ENCODE assay signal across 2 worm cellular contexts in genomic region chrIII:6132068-6132467, ce11.
A peak's percentile ranks its signal among the peaks of the same experiment; 100 is the strongest.
TF ChIP-seq lines count a peak whose summit lies in the region.

No protein-coding gene starts in this region.

TF ChIP-seq in whole organism, L1 larva, 84 proteins besides CTCF, POLR2A, EP300 and RAD21 (continued from another document):
- TF ChIP-seq lsy-2 (tag; optimal IDR thresholded peaks at IDR 0.05; lab: Kevin White, UChicago) = peak in 1 of 2 experiments; percentile 6
- peak; percentile 9 for TF ChIP-seq snu-23 (GFP tag; optimal IDR thresholded peaks at IDR 0.05; lab: Kevin White, UChicago)
- peak; percentile 81 for TF ChIP-seq lin-14 (GFP tag; optimal IDR thresholded peaks at IDR 0.05; lab: Kevin White, UChicago)
- TF ChIP-seq irx-1 (tag; optimal IDR thresholded peaks at IDR 0.05; lab: Kevin White, UChicago) = no peak
- TF ChIP-seq aha-1 (tag; optimal IDR thresholded peaks at IDR 0.05; lab: Kevin White, UChicago) = no peak
- TF ChIP-seq blmp-1 (tag; optimal IDR thresholded peaks at IDR 0.05; lab: Kevin White, UChicago) = peak; percentile 69
- peak; percentile 36 for TF ChIP-seq nhr-20 (tag; optimal IDR thresholded peaks at IDR 0.05; lab: Kevin White, UChicago)
- TF ChIP-seq efl-3 (GFP tag; optimal IDR thresholded peaks at IDR 0.05; lab: Kevin White, UChicago) = peak; percentile 43
- no peak for TF ChIP-seq C16A3.4 (tag; optimal IDR thresholded peaks at IDR 0.05; lab: Kevin White, UChicago)
- TF ChIP-seq nhr-19 (GFP tag; conservative IDR thresholded peaks at IDR 0.05; lab: Robert Waterston, UW) = no peak

TF ChIP-seq in whole organism, L2 larva, 48 proteins besides CTCF, POLR2A, EP300 and RAD21 (continued from another document):
- TF ChIP-seq blmp-1 (tag; optimal IDR thresholded peaks at IDR 0.05; lab: Kevin White, UChicago; ENCODE audit: insufficient read depth) = no peak
- TF ChIP-seq alr-1 (tag; optimal IDR thresholded peaks at IDR 0.05; lab: Kevin White, UChicago) = no peak
- no peak for TF ChIP-seq elt-3 (tag; optimal IDR thresholded peaks at IDR 0.05; lab: Kevin White, UChicago)
- no peak for TF ChIP-seq zag-1 (tag; optimal IDR thresholded peaks at IDR 0.05; lab: Kevin White, UChicago)
- peak; percentile 13 for TF ChIP-seq fos-1 (tag; optimal IDR thresholded peaks at IDR 0.05; lab: Kevin White, UChicago)
- TF ChIP-seq ama-1 (optimal IDR thresholded peaks at IDR 0.05; lab: Kevin White, UChicago) = no peak
- TF ChIP-seq ztf-4 (tag; optimal IDR thresholded peaks at IDR 0.05; lab: Kevin White, UChicago) = no peak
- TF ChIP-seq nhr-21 (tag; optimal IDR thresholded peaks at IDR 0.05; lab: Kevin White, UChicago) = peak; percentile 30
- TF ChIP-seq gmeb-1 (tag; optimal IDR thresholded peaks at IDR 0.05; lab: Kevin White, UChicago) = no peak
- TF ChIP-seq ZK546.5 (tag; optimal IDR thresholded peaks at IDR 0.05; lab: Kevin White, UChicago) = no peak
- no peak for TF ChIP-seq unc-39 (tag; optimal IDR thresholded peaks at IDR 0.05; lab: Kevin White, UChicago)
- TF ChIP-seq R02D3.7 (tag; optimal IDR thresholded peaks at IDR 0.05; lab: Kevin White, UChicago) = no peak
- TF ChIP-seq mdl-1 (tag; optimal IDR thresholded peaks at IDR 0.05; lab: Kevin White, UChicago) = no peak
- TF ChIP-seq sem-4 (tag; optimal IDR thresholded peaks at IDR 0.05; lab: Kevin White, UChicago) = peak; percentile 46
- no peak for TF ChIP-seq ztf-11 (tag; optimal IDR thresholded peaks at IDR 0.05; lab: Kevin White, UChicago)
- no peak for TF ChIP-seq dmd-4 (tag; optimal IDR thresholded peaks at IDR 0.05; lab: Kevin White, UChicago)
- TF ChIP-seq mab-5 (tag; optimal IDR thresholded peaks at IDR 0.05; lab: Kevin White, UChicago) = no peak
- TF ChIP-seq nhr-10 (tag; optimal IDR thresholded peaks at IDR 0.05; lab: Kevin White, UChicago) = no peak
- peak; percentile 8 for TF ChIP-seq lin-13 (GFP tag; optimal IDR thresholded peaks at IDR 0.05; lab: Kevin White, UChicago)
- TF ChIP-seq nhr-25 (tag; optimal IDR thresholded peaks at IDR 0.05; lab: Kevin White, UChicago) = no peak
